Worm (Caenorhabditis elegans): ENCODE measurements around the gene ZC412.5.

DNA sequence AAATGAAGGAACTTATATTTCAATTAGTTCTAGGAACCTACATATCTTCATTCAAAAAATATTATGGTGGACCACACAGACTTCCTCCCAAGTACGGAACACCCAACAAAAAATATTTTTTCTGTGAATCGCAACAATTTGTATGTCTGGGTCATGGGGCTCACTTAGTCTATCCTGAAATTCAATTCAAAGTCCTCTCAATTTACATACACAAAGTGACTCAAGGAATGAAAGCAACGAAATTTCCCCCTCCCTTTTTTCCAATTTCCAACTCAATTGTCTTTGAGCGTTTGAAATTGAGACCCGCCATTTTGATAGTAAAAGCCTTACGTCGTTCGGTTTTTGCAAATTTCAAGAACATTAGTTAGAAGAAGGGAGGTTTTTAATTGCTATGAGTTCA lies 15.9 kb downstream of the ZC412.5 start:
- TF ChIP-seq ceh-13 (GFP tag; optimal IDR thresholded peaks at IDR 0.05) (no peak), aly-1 (tag; optimal IDR thresholded peaks at IDR 0.05) (no peak), scrt-1 (GFP tag; IDR thresholded peaks at IDR 0.05) (no peak), flt-1 (GFP tag; IDR thresholded peaks at IDR 0.05) (no peak), ama-1 (optimal IDR thresholded peaks at IDR 0.05) (no peak), tbx-11 (GFP tag; IDR thresholded peaks at IDR 0.05) (no peak), sea-1 (GFP tag; conservative IDR thresholded peaks at IDR 0.05) (no peak)
